Worm (Caenorhabditis elegans) whole organism, young adult: Measurements from ENCODE around the gene nhr-125.
"Not testable (repeated sequence)": the region's sequence is repeated elsewhere in the genome, so short reads cannot be mapped to it uniquely, and the experiment has no call there.

Source experiments
- F22D6.2 ChIP-seq: sonication (generic microtip); optimal IDR thresholded peaks from 2 replicates; lab custom pipeline; 2016; ENCODE audit warnings: mild to moderate bottlenecking, missing genetic modification characterization, missing compliant biosample characterization
- F39B2.1 ChIP-seq: fragments of 200-800 bp; sonication (Bioruptor generic); IDR thresholded peaks from 2 replicates; pipeline ENCODE4 v1.3.6; 2022; ENCODE audit warnings: missing genetic modification reagents, missing genetic modification characterization, missing compliant biosample characterization
- aptf-3 ChIP-seq: fragments of 200-800 bp; sonication (Bioruptor generic); IDR thresholded peaks from 2 replicates; pipeline ENCODE4 v1.3.6; 2022; ENCODE audit warnings: missing genetic modification characterization, missing compliant biosample characterization
- atf-7 ChIP-seq: sonication (generic microtip); optimal IDR thresholded peaks from 2 replicates; lab custom pipeline; 2017; ENCODE audit warnings: mild to moderate bottlenecking, missing genetic modification characterization, missing compliant biosample characterization
- attf-6 ChIP-seq: fragments of 200-800 bp; sonication (Bioruptor generic); IDR thresholded peaks from 2 replicates; pipeline ENCODE4 v1.3.6; 2022; ENCODE audit warnings: missing genetic modification reagents, missing genetic modification characterization, missing compliant biosample characterization
- chd-7 ChIP-seq: sonication (generic microtip); optimal IDR thresholded peaks from 2 replicates; lab custom pipeline; 2016; ENCODE audit warnings: mild to moderate bottlenecking, missing genetic modification characterization, moderate library complexity, missing compliant biosample characterization
- ets-4 ChIP-seq: fragments of 200-800 bp; sonication (Bioruptor generic); optimal IDR thresholded peaks from 2 replicates; lab custom pipeline; 2018; ENCODE audit warnings: mild to moderate bottlenecking, missing genetic modification characterization, missing compliant biosample characterization
- lsy-27 ChIP-seq: sonication (generic microtip); optimal IDR thresholded peaks from 2 replicates; lab custom pipeline; 2017; ENCODE audit warnings: missing genetic modification characterization, mild to moderate bottlenecking, missing compliant biosample characterization, antibody characterized with exemption, missing genotype, borderline replicate concordance; ENCODE audit not compliant: insufficient read depth
- nfya-2 ChIP-seq: fragments of 200-800 bp; sonication (Bioruptor generic); IDR thresholded peaks from 2 replicates; pipeline ENCODE4 v1.3.6; 2022; ENCODE audit warnings: missing genetic modification reagents, missing genetic modification characterization, missing compliant biosample characterization

ce11 chrV:4310414-4310813 lies 14.9 kb downstream of the nhr-125 start:
- TF ChIP-seq lsy-27; F39B2.1 (GFP tag; lab: Robert Waterston, UW); aptf-3 (GFP tag; lab: Robert Waterston, UW); ets-4 (GFP tag; lab: Kevin White, UChicago); atf-7 (tag; lab: Kevin White, UChicago); F22D6.2; chd-7 (tag; lab: Kevin White, UChicago); nfya-2 (GFP tag; lab: Robert Waterston, UW); attf-6 (GFP tag; lab: Robert Waterston, UW): not testable (repeated sequence)
